Worm (Caenorhabditis elegans): Measurements from ENCODE around the gene F31E8.4.

F31E8.4 gene

DNA sequence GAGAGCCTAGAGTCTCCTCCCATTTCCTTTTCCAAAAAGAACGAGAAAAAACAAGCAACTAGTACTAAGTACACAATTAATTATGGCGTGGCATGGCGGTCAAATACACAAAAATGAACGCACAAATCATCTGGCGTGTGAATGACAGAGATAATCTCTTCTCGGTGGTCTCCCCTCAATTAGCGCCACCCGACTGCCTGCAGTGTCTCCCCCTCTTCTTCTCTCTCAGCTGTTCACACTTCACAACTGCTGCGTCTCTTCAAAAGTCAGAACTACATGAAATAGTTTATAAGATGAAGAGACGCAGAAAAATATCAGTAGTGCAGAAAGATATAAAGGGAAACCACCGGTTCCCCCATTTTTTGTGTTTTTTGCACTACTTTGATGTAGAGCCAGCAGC lies 27.4 kb upstream of the F31E8.4 start:
- TF ChIP-seq nhr-6 (tag; optimal IDR thresholded peaks at IDR 0.05) (no peak), nhr-237 (tag; optimal IDR thresholded peaks at IDR 0.05) (no peak), F37D6.2 (tag; optimal IDR thresholded peaks at IDR 0.05) (no peak), pha-4 (GFP tag; IDR thresholded peaks at IDR 0.05) (peak; percentile 51; the same call in 1 of the 2 replicates), pha-4 (tag; optimal IDR thresholded peaks at IDR 0.05) (no peak), nhr-76 (tag; optimal IDR thresholded peaks at IDR 0.05) (no peak), hlh-11 (tag; optimal IDR thresholded peaks at IDR 0.05) (peak; percentile 91), aly-2 (tag; optimal IDR thresholded peaks at IDR 0.05) (no peak), hlh-30 (tag; optimal IDR thresholded peaks at IDR 0.05; ENCODE audit: insufficient read depth) (peak; percentile 68), madf-5 (GFP tag; IDR thresholded peaks at IDR 0.05) (no peak), dve-1 (tag; optimal IDR thresholded peaks at IDR 0.05; ENCODE audit: insufficient read depth) (peak; percentile 67), rbr-2 (tag; optimal IDR thresholded peaks at IDR 0.05) (peak; percentile 36), F10B5.3 (tag; optimal IDR thresholded peaks at IDR 0.05) (no peak), D1046.2 (GFP tag; IDR thresholded peaks at IDR 0.05) (no peak), lin-39 (tag; optimal IDR thresholded peaks at IDR 0.05) (no peak), lin-13 (GFP tag; optimal IDR thresholded peaks at IDR 0.05) (no peak), nhr-48 (tag; optimal IDR thresholded peaks at IDR 0.05) (no peak), lin-1 (GFP tag; IDR thresholded peaks at IDR 0.05) (no peak), egl-27 (tag; optimal IDR thresholded peaks at IDR 0.05) (no peak), daf-19 (GFP tag; conservative IDR thresholded peaks at IDR 0.05) (no peak), Y75B8A.6 (GFP tag; IDR thresholded peaks at IDR 0.05) (no peak), F44E2.7 (GFP tag; IDR thresholded peaks at IDR 0.05) (no peak), zfp-2 (tag; optimal IDR thresholded peaks at IDR 0.05) (no peak), ZK546.5 (tag; optimal IDR thresholded peaks at IDR 0.05) (no peak), unc-39 (tag; optimal IDR thresholded peaks at IDR 0.05) (no peak), gei-8 (GFP tag; optimal IDR thresholded peaks at IDR 0.05) (no peak), ceh-62 (tag; optimal IDR thresholded peaks at IDR 0.05) (no peak), aha-1 (tag) (no peak), tag-97 (GFP tag; IDR thresholded peaks at IDR 0.05) (no peak), ZK337.2 (GFP tag; IDR thresholded peaks at IDR 0.05) (no peak), pqm-1 (tag; optimal IDR thresholded peaks at IDR 0.05) (no peak), arid-1 (GFP tag; conservative IDR thresholded peaks at IDR 0.05) (no peak), zfp-3 (GFP tag; conservative IDR thresholded peaks at IDR 0.05) (no peak), mxl-2 (GFP tag; conservative IDR thresholded peaks at IDR 0.05) (no peak), snpc-4 (tag; optimal IDR thresholded peaks at IDR 0.05) (no peak), cey-2 (tag; optimal IDR thresholded peaks at IDR 0.05; ENCODE audit: borderline replicate concordance, insufficient read depth) (peak; percentile 19), spr-1 (tag; optimal IDR thresholded peaks at IDR 0.05) (no peak), ztf-7 (tag; optimal IDR thresholded peaks at IDR 0.05) (no peak), unc-62 (GFP tag; optimal IDR thresholded peaks at IDR 0.05 in 1 of 2) (no peak), unc-62 (tag; optimal IDR thresholded peaks at IDR 0.05) (no peak), nhr-42 (GFP tag; IDR thresholded peaks at IDR 0.05) (no peak), sdz-12 (GFP tag; optimal IDR thresholded peaks at IDR 0.05) (no peak), fos-1 (tag; optimal IDR thresholded peaks at IDR 0.05) (no peak), spr-3 (GFP tag; optimal IDR thresholded peaks at IDR 0.05) (no peak), ctbp-1 (GFP tag; IDR thresholded peaks at IDR 0.05) (peak; percentile 43; the same call in 1 of the 2 replicates), nhr-25 (tag; optimal IDR thresholded peaks at IDR 0.05; ENCODE audit: borderline replicate concordance, insufficient read depth) (no peak), Y105C5A.15 (GFP tag; IDR thresholded peaks at IDR 0.05) (no peak), ceh-32 (tag; optimal IDR thresholded peaks at IDR 0.05; ENCODE audit: poor library complexity) (no peak), php-3 (GFP tag; IDR thresholded peaks at IDR 0.05) (no peak), dmd-9 (GFP tag; IDR thresholded peaks at IDR 0.05) (no peak), nhr-10 (tag; optimal IDR thresholded peaks at IDR 0.05) (no peak), dmd-6 (GFP tag; IDR thresholded peaks at IDR 0.05) (peak; percentile 69), skn-1 (tag; optimal IDR thresholded peaks at IDR 0.05) (no peak)

All from whole organism, L4 larva.